Fruit fly (Drosophila melanogaster): Measurements from ENCODE around the gene CG18178.

The CG18178 gene

DNA sequence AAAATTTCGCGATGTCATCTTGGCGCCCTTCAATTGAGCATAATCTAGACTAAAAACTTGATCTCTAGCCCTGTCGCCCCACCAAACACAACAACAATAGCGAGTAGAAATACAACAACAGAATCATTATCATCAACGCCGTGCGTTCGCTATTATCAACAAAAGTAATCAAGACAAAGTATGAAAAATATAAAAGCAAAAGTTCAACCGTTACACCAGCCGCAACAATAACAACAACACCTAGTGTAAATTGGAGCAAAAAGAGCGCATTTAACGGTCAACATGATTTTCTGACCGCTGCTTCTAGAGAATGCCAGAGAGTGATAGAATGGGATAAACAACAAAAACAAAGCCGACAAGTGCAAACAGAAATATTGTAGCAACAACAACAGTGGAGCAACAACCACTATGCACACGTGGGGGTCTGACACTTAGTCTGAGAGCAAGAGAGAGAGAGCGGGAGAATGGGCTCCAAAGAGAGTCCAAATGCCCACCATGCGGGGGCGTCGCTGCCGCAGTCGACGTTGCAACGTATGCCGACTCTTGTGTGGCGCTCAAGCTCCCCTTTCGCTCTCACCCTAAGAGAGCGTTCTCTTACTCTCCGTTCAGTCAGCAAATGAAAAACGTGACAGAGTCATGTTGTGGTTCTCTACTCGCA lies 26.6 kb downstream of the CG18178 start (continued):
- TF ChIP-seq tna (GFP tag; IDR thresholded peaks at IDR 0.05; ENCODE audit: partially characterized antibody) (peak; percentile 27; the same call in 1 of the 2 replicates), sna (GFP tag; IDR thresholded peaks at IDR 0.05; ENCODE audit: partially characterized antibody) (peak; percentile 77), sug (tag; optimal IDR thresholded peaks at IDR 0.05) (peak; percentile 99), Neu2 (GFP tag; optimal IDR thresholded peaks at IDR 0.05; ENCODE audit: borderline replicate concordance) (no peak), wek (GFP tag; optimal IDR thresholded peaks at IDR 0.05) (peak; percentile 21), Aef1 (GFP tag; IDR thresholded peaks at IDR 0.05) (peak; percentile 32; the same call in 2 of the 3 replicates), grn (GFP tag; optimal IDR thresholded peaks at IDR 0.05) (peak; percentile 75), chn (GFP tag; optimal IDR thresholded peaks at IDR 0.05) (no peak), nom (GFP tag; optimal IDR thresholded peaks at IDR 0.05) (peak; percentile 20), dpn (GFP tag; optimal IDR thresholded peaks at IDR 0.05) (no peak), CG7786 (GFP tag; optimal IDR thresholded peaks at IDR 0.05) (no peak), CrebB (tag; optimal IDR thresholded peaks at IDR 0.05) (peak; percentile 14), otp (GFP tag; IDR thresholded peaks at IDR 0.05) (no peak), sr (GFP tag; IDR thresholded peaks at IDR 0.05) (peak; percentile 96), kah (GFP tag; optimal IDR thresholded peaks at IDR 0.05) (peak; percentile 99), eve (GFP tag; optimal IDR thresholded peaks at IDR 0.05) (peak in 1 of 2 experiments; percentile 83), CG12299 (tag; optimal IDR thresholded peaks at IDR 0.05) (peak; percentile 40), salm (tag; optimal IDR thresholded peaks at IDR 0.05) (peak; percentile 42), Mes4 (GFP tag; optimal IDR thresholded peaks at IDR 0.05) (no peak), trem (tag; optimal IDR thresholded peaks at IDR 0.05) (no peak), bowl (GFP tag; IDR thresholded peaks at IDR 0.05) (no peak), vvl (GFP tag; IDR thresholded peaks at IDR 0.05) (no peak), ap (GFP tag; IDR thresholded peaks at IDR 0.05) (no peak), bigmax (GFP tag; optimal IDR thresholded peaks at IDR 0.05) (peak; percentile 10), zen2 (GFP tag; IDR thresholded peaks at IDR 0.05; ENCODE audit: partially characterized antibody) (peak; percentile 84), CG11560 (tag; IDR thresholded peaks at IDR 0.05) (no peak), CG7963 (GFP tag; IDR thresholded peaks at IDR 0.05; ENCODE audit: partially characterized antibody) (no peak), Trl (optimal IDR thresholded peaks at IDR 0.05) (peak; percentile 98 to 100), Trl (GFP tag; optimal IDR thresholded peaks at IDR 0.05) (no peak), klu (GFP tag; IDR thresholded peaks at IDR 0.05) (no peak), CG16813 (GFP tag; IDR thresholded peaks at IDR 0.05; ENCODE audit: partially characterized antibody) (no peak), mirr (GFP tag; optimal IDR thresholded peaks at IDR 0.05) (peak; percentile 57)

DNA sequence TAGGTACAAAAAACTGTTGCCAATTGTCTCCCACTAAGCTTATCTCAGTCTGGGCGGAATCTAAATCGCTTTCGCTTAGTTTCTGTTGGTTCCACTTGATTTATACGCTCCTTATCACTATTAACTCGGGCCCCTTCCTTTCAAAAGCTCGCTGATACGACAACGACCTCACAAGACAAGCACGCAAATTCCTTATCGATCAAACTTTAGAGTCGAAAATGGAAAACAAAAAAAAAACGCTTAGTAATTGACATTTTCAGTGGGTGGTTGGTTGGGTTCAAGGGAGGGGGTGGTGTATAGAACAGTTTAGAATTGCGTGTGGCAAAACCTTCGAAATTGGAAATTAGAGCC lies 27.5 kb downstream of the CG18178 start:
- TF ChIP-seq Hr39 (optimal IDR thresholded peaks at IDR 0.05) (no peak), H2.0 (GFP tag; IDR thresholded peaks at IDR 0.05) (no peak), CG34376 (GFP tag; optimal IDR thresholded peaks at IDR 0.05) (peak; percentile 93), CG3281 (GFP tag; optimal IDR thresholded peaks at IDR 0.05) (peak; percentile 7), CG11247 (GFP tag; IDR thresholded peaks at IDR 0.05) (no peak), CG3726 (GFP tag; IDR thresholded peaks at IDR 0.05) (no peak), CG10274 (GFP tag; optimal IDR thresholded peaks at IDR 0.05) (no peak), tup (GFP tag; optimal IDR thresholded peaks at IDR 0.05) (no peak), ftz-f1 (GFP tag; optimal IDR thresholded peaks at IDR 0.05) (peak; percentile 51), CG11398 (GFP tag; optimal IDR thresholded peaks at IDR 0.05) (no peak), cwo (GFP tag; optimal IDR thresholded peaks at IDR 0.05) (peak; percentile 74), sug (tag; optimal IDR thresholded peaks at IDR 0.05) (peak; percentile 95), bigmax (GFP tag; optimal IDR thresholded peaks at IDR 0.05) (peak; percentile 12), CG6791 (GFP tag; IDR thresholded peaks at IDR 0.05; ENCODE audit: partially characterized antibody) (0 out of 3 replicates have a peak, but pooled peaks have one; percentile 40), gro (GFP tag; optimal IDR thresholded peaks at IDR 0.05) (peak; percentile 60), caup (GFP tag; optimal IDR thresholded peaks at IDR 0.05; ENCODE audit: severe bottlenecking) (peak; percentile 12), HLH3B (GFP tag; IDR thresholded peaks at IDR 0.05) (0 out of 2 replicates have a peak, but pooled peaks have one; percentile 17), sqz (GFP tag; optimal IDR thresholded peaks at IDR 0.05) (peak; percentile 55), p53 (GFP tag; optimal IDR thresholded peaks at IDR 0.05) (no peak), CG31388 (GFP tag; optimal IDR thresholded peaks at IDR 0.05) (no peak), CG18011 (GFP tag; optimal IDR thresholded peaks at IDR 0.05) (peak; percentile 96), grn (GFP tag; optimal IDR thresholded peaks at IDR 0.05) (peak; percentile 85)

Data from whole organism, embryonic.